Worm (Caenorhabditis elegans) whole organism, L1 larva: ENCODE measurements around the gene unc-130.

ENCODE experiments used
- C34B4.2 ChIP-seq: sonication (generic microtip); optimal IDR thresholded peaks from 2 replicates; lab custom pipeline; 2017; ENCODE audit warnings: mild to moderate bottlenecking, missing genetic modification characterization, missing compliant biosample characterization
- alr-1 ChIP-seq: fragments of 200-800 bp; sonication (Bioruptor generic); optimal IDR thresholded peaks from 2 replicates; lab custom pipeline; 2018; ENCODE audit warnings: borderline replicate concordance, mild to moderate bottlenecking, missing genetic modification characterization, missing compliant biosample characterization
- aly-2 ChIP-seq: fragments of 150-350 bp; optimal IDR thresholded peaks from 2 replicates; lab custom pipeline; 2014; ENCODE audit warnings: missing biosample characterization, missing genetic modification characterization
- ceh-8 ChIP-seq: fragments of 200-800 bp; sonication (Bioruptor generic); optimal IDR thresholded peaks from 2 replicates; lab custom pipeline; 2018; ENCODE audit warnings: mild to moderate bottlenecking, missing genetic modification characterization, moderate library complexity, missing compliant biosample characterization
- ceh-82 ChIP-seq, 3 experiments: fragments of 150-350 bp in 1 of 3; sonication (generic microtip) in 2 of 3; optimal IDR thresholded peaks; 2 replicates each; lab custom pipeline; 2014 to 2017; ENCODE audit warnings: missing biosample characterization in 3 of 3, missing genetic modification characterization in 3 of 3
- ceh-90 ChIP-seq: sonication (generic microtip); optimal IDR thresholded peaks from 2 replicates; lab custom pipeline; 2016; ENCODE audit warnings: missing genetic modification characterization, missing compliant biosample characterization
- egl-13 ChIP-seq: sonication (generic microtip); optimal IDR thresholded peaks from 2 replicates; lab custom pipeline; 2016; ENCODE audit warnings: missing genotype, missing genetic modification reagents, missing genetic modification characterization, missing compliant biosample characterization
- fkh-10 ChIP-seq: sonication (generic microtip); optimal IDR thresholded peaks from 2 replicates; lab custom pipeline; 2017; ENCODE audit warnings: missing biosample characterization, missing genetic modification reagents, missing genetic modification characterization
- fkh-8 ChIP-seq: sonication (generic microtip); optimal IDR thresholded peaks from 2 replicates; lab custom pipeline; 2016; ENCODE audit warnings: mild to moderate bottlenecking, missing genetic modification characterization, missing compliant biosample characterization
- fos-1 ChIP-seq: fragments of 150-350 bp; optimal IDR thresholded peaks from 2 replicates; lab custom pipeline; 2014; ENCODE audit warnings: missing biosample characterization, missing genetic modification characterization
- lin-14 ChIP-seq: fragments of 200-800 bp; sonication (Bioruptor generic); optimal IDR thresholded peaks from 2 replicates; lab custom pipeline; 2018; ENCODE audit warnings: mild to moderate bottlenecking, missing genetic modification characterization, moderate library complexity, missing compliant biosample characterization
- nhr-19 ChIP-seq: fragments of 200-800 bp; sonication (Bioruptor generic); conservative IDR thresholded peaks from 2 replicates; pipeline ENCODE4 v1.3.6; 2022; ENCODE audit warnings: missing genetic modification characterization, missing compliant biosample characterization
- nhr-47 ChIP-seq: sonication (generic microtip); optimal IDR thresholded peaks from 2 replicates; lab custom pipeline; 2016; ENCODE audit warnings: mild to moderate bottlenecking, missing genetic modification characterization, moderate library complexity, missing compliant biosample characterization
- nhr-71 ChIP-seq: sonication (generic microtip); optimal IDR thresholded peaks from 2 replicates; lab custom pipeline; 2016; ENCODE audit warnings: mild to moderate bottlenecking, missing genetic modification characterization, moderate library complexity, missing compliant biosample characterization
- nhr-84 ChIP-seq: sonication (generic microtip); optimal IDR thresholded peaks from 2 replicates; lab custom pipeline; 2017; ENCODE audit warnings: missing biosample characterization, missing genetic modification characterization
- skn-1 ChIP-seq: fragments of 150-350 bp; optimal IDR thresholded peaks from 2 replicates; lab custom pipeline; 2014; ENCODE audit warnings: missing biosample characterization, missing genetic modification characterization
- swsn-7 ChIP-seq: sonication (generic microtip); optimal IDR thresholded peaks from 2 replicates; lab custom pipeline; 2016; ENCODE audit warnings: missing genetic modification characterization, missing compliant biosample characterization
- zip-4 ChIP-seq: fragments of 200-800 bp; sonication (Bioruptor generic); optimal IDR thresholded peaks from 2 replicates; lab custom pipeline; 2018; ENCODE audit warnings: mild to moderate bottlenecking, missing genetic modification characterization, moderate library complexity, missing compliant biosample characterization

unc-130 gene

DNA sequence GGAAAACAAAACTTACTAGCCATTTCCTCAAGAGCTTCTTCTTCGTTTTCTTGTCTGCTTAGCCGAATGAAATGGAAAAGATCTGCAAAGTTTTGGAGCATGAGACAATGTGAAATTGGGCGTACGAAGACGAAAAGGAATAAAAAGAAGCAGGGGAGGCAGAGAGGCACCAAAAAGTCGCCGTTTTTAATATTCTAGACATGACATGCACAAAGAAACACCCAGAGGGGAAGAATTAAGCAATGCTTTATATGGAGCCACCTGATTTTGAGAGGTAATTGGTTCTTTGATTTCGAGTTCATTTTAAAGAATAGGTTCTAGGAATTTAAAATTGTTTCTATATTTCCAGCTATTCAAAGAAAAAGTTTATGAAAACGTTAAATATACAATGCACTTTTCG lies 32.4 kb downstream of the unc-130 start, which contains the start of gene T24F1.4:
TSS of gene T24F1.4 (minus strand) at position 101 of the 400 bp plus-strand sequence.
- TF ChIP-seq aly-2 (tag; lab: Kevin White, UChicago) (no peak), fkh-8 (tag; lab: Kevin White, UChicago) (peak; percentile 44), nhr-71 (tag; lab: Kevin White, UChicago) (peak; percentile 40), lin-14 (GFP tag; lab: Kevin White, UChicago) (peak; percentile 21)

- no peak for TF ChIP-seq swsn-7
- TF ChIP-seq ceh-8: no peak
- TF ChIP-seq alr-1 (tag; lab: Kevin White, UChicago): no peak
- TF ChIP-seq skn-1 (tag; lab: Kevin White, UChicago): no peak
- peak; percentile 29 for TF ChIP-seq egl-13 (tag; lab: Kevin White, UChicago)
- TF ChIP-seq nhr-47: no peak
- peak; percentile 63 for TF ChIP-seq lin-14 (GFP tag; lab: Kevin White, UChicago)
Observed at ce11 chrII:11316663-11317062, 34.9 kb downstream of the unc-130 start.

ce11 chrII:11319591-11319990 lies 37.8 kb downstream of the unc-130 start, which contains the start of gene nlp-51:
TSS of gene nlp-51 (minus strand) at chrII:11319691.
- no peak for TF ChIP-seq nhr-84 (tag; lab: Kevin White, UChicago)
- TF ChIP-seq zip-4 (GFP tag; lab: Kevin White, UChicago): no peak
- TF ChIP-seq ceh-90: no peak
- TF ChIP-seq ceh-8: no peak
- TF ChIP-seq fos-1 (tag; lab: Kevin White, UChicago): no peak

DNA sequence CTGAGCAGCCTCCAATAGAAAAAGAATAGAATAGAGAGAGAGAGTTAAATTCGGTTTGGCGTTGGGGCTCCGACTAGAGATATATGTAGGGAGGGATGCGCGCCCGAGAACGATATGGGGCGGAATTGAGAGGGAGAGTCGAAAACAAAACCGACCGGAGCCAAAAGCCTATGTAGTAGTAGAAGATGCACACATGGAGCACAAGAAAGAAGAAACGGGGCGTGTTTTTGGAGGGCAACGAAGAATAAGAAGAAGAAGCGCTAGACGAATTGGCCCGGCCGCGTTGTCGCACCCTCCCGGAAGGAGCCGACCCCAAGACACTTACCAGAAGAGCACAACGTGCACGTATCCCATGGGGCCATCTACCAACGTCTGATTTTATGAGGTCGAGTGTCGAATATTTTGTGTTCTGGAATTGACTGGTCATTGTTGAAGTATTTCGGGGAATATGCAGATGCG lies 47.3 kb downstream of the unc-130 start, which contains the start of gene tag-180:
TSS of gene tag-180 (minus strand) at position 409 of the 459 bp plus-strand sequence.
- TF ChIP-seq lin-14 (GFP tag; lab: Kevin White, UChicago): peak; percentile 63
- TF ChIP-seq fkh-8 (tag; lab: Kevin White, UChicago): no peak
- no peak for TF ChIP-seq nhr-19 (GFP tag; lab: Robert Waterston, UW)
- TF ChIP-seq ceh-82 (tag; optimal IDR thresholded peaks at IDR 0.05; lab: Kevin White, UChicago): peak in 1 of 3 experiments; percentile 1

ce11 chrII:11333375-11333774 lies 51.6 kb downstream of the unc-130 start:
- TF ChIP-seq lin-14 (GFP tag; lab: Kevin White, UChicago) (peak; percentile 36), C34B4.2 (tag; lab: Kevin White, UChicago) (no peak), fkh-10 (GFP tag; lab: Kevin White, UChicago) (peak; percentile 44)
